Fruit fly (Drosophila melanogaster) whole organism, embryonic: Measurements from ENCODE around the gene Hsp67Ba.

Experiments
- CG10274 ChIP-seq: fragments of 200-800 bp; sonication (Bioruptor generic); optimal IDR thresholded peaks from 3 replicates; lab custom pipeline; 2017; ENCODE audit warnings: missing biosample characterization, mild to moderate bottlenecking, missing genetic modification characterization
- CG11247 ChIP-seq: fragments of 200-800 bp; sonication (Bioruptor generic); IDR thresholded peaks from 2 replicates; pipeline ENCODE4 v1.3.6; 2022; ENCODE audit warnings: missing biosample characterization, missing genetic modification characterization
- CG11695 ChIP-seq: fragments of 200-800 bp; sonication (Bioruptor generic); IDR thresholded peaks from 3 replicates; pipeline ENCODE4 v1.3.6; 2022; ENCODE audit warnings: missing biosample characterization, missing genetic modification characterization
- CG12219 ChIP-seq: fragments of 200-800 bp; sonication (Bioruptor generic); optimal IDR thresholded peaks from 3 replicates; lab custom pipeline; 2018; ENCODE audit warnings: missing biosample characterization, mild to moderate bottlenecking, missing genetic modification characterization
- CG14441 ChIP-seq: fragments of 200-800 bp; sonication (Bioruptor generic); IDR thresholded peaks from 2 replicates; pipeline ENCODE4 v1.3.6; 2022; ENCODE audit warnings: missing biosample characterization, missing genetic modification characterization
- CG18764 ChIP-seq: fragments of 200-800 bp; sonication (Bioruptor generic); optimal IDR thresholded peaks from 3 replicates; lab custom pipeline; 2016; ENCODE audit warnings: missing biosample characterization, missing genetic modification characterization
- CG2712 ChIP-seq: fragments of 200-800 bp; optimal IDR thresholded peaks from 3 replicates; lab custom pipeline; 2019; ENCODE audit warnings: missing biosample characterization, mild to moderate bottlenecking, missing genetic modification characterization, moderate library complexity
- CG32532 ChIP-seq: fragments of 200-800 bp; sonication (Bioruptor generic); IDR thresholded peaks from 2 replicates; pipeline ENCODE4 v1.3.6; 2022; ENCODE audit warnings: missing biosample characterization, missing genetic modification characterization
- CG3281 ChIP-seq: fragments of 200-800 bp; sonication (Bioruptor generic); optimal IDR thresholded peaks from 3 replicates; lab custom pipeline; 2017; ENCODE audit warnings: missing biosample characterization, mild to moderate bottlenecking, missing genetic modification characterization
- CG4820 ChIP-seq: fragments of 200-800 bp; sonication (Bioruptor generic); optimal IDR thresholded peaks from 3 replicates; lab custom pipeline; 2016; ENCODE audit warnings: missing biosample characterization, missing genetic modification characterization
- CG5180 ChIP-seq: fragments of 200-800 bp; sonication (Bioruptor generic); optimal IDR thresholded peaks from 3 replicates; lab custom pipeline; 2017; ENCODE audit warnings: missing biosample characterization, missing genetic modification characterization, mild to moderate bottlenecking, moderate library complexity, missing genetic modification reagents
- CG6175 ChIP-seq: fragments of 200-800 bp; sonication (Bioruptor generic); IDR thresholded peaks from 3 replicates; pipeline ENCODE4 v1.3.6; 2022; ENCODE audit warnings: missing biosample characterization, missing genetic modification characterization
- CG7357 ChIP-seq: fragments of 200-800 bp; sonication (Bioruptor generic); IDR thresholded peaks from 3 replicates; pipeline ENCODE4 v1.3.6; 2022; ENCODE audit warnings: missing biosample characterization, missing genetic modification characterization
- CG7928 ChIP-seq: fragments of 200-800 bp; sonication (Bioruptor generic); optimal IDR thresholded peaks from 2 replicates; lab custom pipeline; 2017; ENCODE audit warnings: missing biosample characterization, mild to moderate bottlenecking, missing genetic modification characterization
- CG9727 ChIP-seq: fragments of 200-800 bp; sonication (Bioruptor generic); optimal IDR thresholded peaks from 3 replicates; lab custom pipeline; 2017; ENCODE audit warnings: missing biosample characterization, mild to moderate bottlenecking, missing genetic modification characterization
- CkIIα-i1 ChIP-seq: fragments of 200-800 bp; sonication (Bioruptor generic); IDR thresholded peaks from 2 replicates; pipeline ENCODE4 v1.3.6; 2022; ENCODE audit warnings: missing biosample characterization, missing genetic modification characterization
- Dip2 ChIP-seq: fragments of 200-800 bp; sonication (Bioruptor generic); IDR thresholded peaks from 2 replicates; pipeline ENCODE4 v1.3.6; 2022; ENCODE audit warnings: missing biosample characterization, missing genetic modification characterization
- Drgx ChIP-seq: fragments of 200-800 bp; sonication (Bioruptor generic); IDR thresholded peaks from 2 replicates; pipeline ENCODE4 v1.3.6; 2022; ENCODE audit warnings: missing biosample characterization, missing genetic modification characterization
- E2f1 ChIP-seq: fragments of 200-800 bp; sonication (Bioruptor generic); IDR thresholded peaks from 2 replicates; pipeline ENCODE4 v1.3.6; 2022; ENCODE audit warnings: missing biosample characterization, missing genetic modification characterization
- HLHmδ ChIP-seq: fragments of 200-800 bp; sonication (Bioruptor generic); optimal IDR thresholded peaks from 2 replicates; lab custom pipeline; 2018; ENCODE audit warnings: missing biosample characterization, mild to moderate bottlenecking, missing genetic modification characterization, moderate library complexity
- Hey ChIP-seq: fragments of 200-800 bp; sonication (Bioruptor generic); optimal IDR thresholded peaks from 3 replicates; lab custom pipeline; 2018; ENCODE audit warnings: missing biosample characterization, mild to moderate bottlenecking, missing genetic modification characterization
- Meics ChIP-seq: fragments of 200-800 bp; sonication (Bioruptor generic); optimal IDR thresholded peaks from 2 replicates; lab custom pipeline; 2017; ENCODE audit warnings: missing biosample characterization, mild to moderate bottlenecking, missing genetic modification characterization
- NC2β ChIP-seq: fragments of 200-800 bp; sonication (Bioruptor generic); optimal IDR thresholded peaks from 2 replicates; lab custom pipeline; 2016; ENCODE audit warnings: missing biosample characterization, missing genetic modification characterization
- Nf-YA ChIP-seq: fragments of 200-800 bp; sonication (Bioruptor generic); IDR thresholded peaks from 2 replicates; pipeline ENCODE4 v1.3.6; 2022; ENCODE audit warnings: missing biosample characterization, missing genetic modification characterization
- Opbp ChIP-seq: fragments of 200-800 bp; sonication (Bioruptor generic); IDR thresholded peaks from 3 replicates; pipeline ENCODE4 v1.3.6; 2022; ENCODE audit warnings: missing biosample characterization, missing genetic modification characterization; ENCODE audit not compliant: partially characterized antibody
- PHDP ChIP-seq: fragments of 200-800 bp; sonication (Bioruptor generic); optimal IDR thresholded peaks from 3 replicates; lab custom pipeline; 2018; ENCODE audit warnings: missing biosample characterization, mild to moderate bottlenecking, missing genetic modification characterization, moderate library complexity
- Poxn ChIP-seq: fragments of 200-800 bp; sonication (Bioruptor generic); IDR thresholded peaks from 2 replicates; pipeline ENCODE4 v1.3.6; 2022; ENCODE audit warnings: missing biosample characterization, missing genetic modification characterization
- Rfx ChIP-seq: fragments of 200-800 bp; sonication (Bioruptor generic); IDR thresholded peaks from 2 replicates; pipeline ENCODE4 v1.3.6; 2022; ENCODE audit warnings: missing biosample characterization, missing genetic modification characterization
- Scr ChIP-seq: fragments of 200-800 bp; sonication (Bioruptor generic); IDR thresholded peaks from 2 replicates; pipeline ENCODE4 v1.3.6; 2022; ENCODE audit warnings: missing biosample characterization, missing genetic modification characterization; ENCODE audit not compliant: partially characterized antibody
- Six4 ChIP-seq: fragments of 200-800 bp; sonication (Bioruptor generic); optimal IDR thresholded peaks from 2 replicates; lab custom pipeline; 2016; ENCODE audit warnings: missing biosample characterization, missing genetic modification characterization
- Sry-β ChIP-seq: fragments of 200-800 bp; sonication (Bioruptor generic); optimal IDR thresholded peaks from 2 replicates; lab custom pipeline; 2018; ENCODE audit warnings: missing biosample characterization, mild to moderate bottlenecking, missing genetic modification characterization, moderate library complexity
- Trl ChIP-seq, 3 experiments: fragments of >200 bp in 2 of 3; fragments of 200-800 bp in 1 of 3; sonication (Bioruptor generic) in 1 of 3; optimal IDR thresholded peaks; 2 replicates in 1 of 3; 3 replicates in 2 of 3; lab custom pipeline; 2016 to 2017; ENCODE audit warnings: missing biosample characterization in 1 of 3, missing genetic modification characterization in 1 of 3
- bcd ChIP-seq: fragments of 200-800 bp; sonication (Bioruptor generic); optimal IDR thresholded peaks from 2 replicates; lab custom pipeline; 2017; ENCODE audit warnings: missing biosample characterization, mild to moderate bottlenecking, missing genetic modification characterization
- chinmo ChIP-seq: fragments of 200-800 bp; sonication (Bioruptor generic); IDR thresholded peaks from 4 replicates; pipeline ENCODE4 v1.3.6; 2022; ENCODE audit warnings: missing biosample characterization, missing genetic modification characterization; ENCODE audit not compliant: partially characterized antibody
- crc ChIP-seq: fragments of 200-800 bp; sonication (Bioruptor generic); optimal IDR thresholded peaks from 2 replicates; lab custom pipeline; 2016; ENCODE audit warnings: missing biosample characterization, missing genetic modification characterization
- dan ChIP-seq: fragments of 200-800 bp; sonication (Bioruptor generic); IDR thresholded peaks from 2 replicates; pipeline ENCODE4 v1.3.6; 2022; ENCODE audit warnings: missing biosample characterization, missing genetic modification characterization
- dmrt99B ChIP-seq: fragments of 200-800 bp; sonication (Bioruptor generic); optimal IDR thresholded peaks from 2 replicates; lab custom pipeline; 2018; ENCODE audit warnings: missing biosample characterization, mild to moderate bottlenecking, missing genetic modification characterization, moderate library complexity
- dysf ChIP-seq: fragments of 200-800 bp; sonication (Bioruptor generic); IDR thresholded peaks from 3 replicates; pipeline ENCODE4 v1.3.6; 2022; ENCODE audit warnings: missing biosample characterization, missing genetic modification characterization
- en ChIP-seq: fragments of 200-800 bp; sonication (Bioruptor generic); optimal IDR thresholded peaks from 2 replicates; lab custom pipeline; 2016; ENCODE audit warnings: missing biosample characterization, missing genetic modification characterization
- eve ChIP-seq, 2 experiments: fragments of >200 bp; optimal IDR thresholded peaks; 2 replicates each; lab custom pipeline; 2017; ENCODE audit warnings: missing biosample characterization in 2 of 2, missing genetic modification characterization in 2 of 2
- gem ChIP-seq: fragments of 200-800 bp; sonication (Bioruptor generic); optimal IDR thresholded peaks from 2 replicates; lab custom pipeline; 2019; ENCODE audit warnings: missing biosample characterization, mild to moderate bottlenecking, missing genetic modification characterization, moderate library complexity
- inv ChIP-seq: fragments of 200-800 bp; sonication (Bioruptor generic); IDR thresholded peaks from 2 replicates; pipeline ENCODE4 v1.3.6; 2022; ENCODE audit warnings: missing biosample characterization, missing genetic modification characterization; ENCODE audit not compliant: partially characterized antibody
- otp ChIP-seq: fragments of 200-800 bp; sonication (Bioruptor generic); IDR thresholded peaks from 3 replicates; pipeline ENCODE4, ENCODE4 v1.3.6; 2022; ENCODE audit warnings: missing biosample characterization, missing genetic modification characterization
- pfk ChIP-seq: fragments of 200-800 bp; sonication (Bioruptor generic); optimal IDR thresholded peaks from 2 replicates; lab custom pipeline; 2018; ENCODE audit warnings: missing biosample characterization, mild to moderate bottlenecking, missing genetic modification characterization, moderate library complexity
- pnt ChIP-seq: fragments of 200-800 bp; sonication (Bioruptor generic); optimal IDR thresholded peaks from 3 replicates; lab custom pipeline; 2016; ENCODE audit warnings: missing biosample characterization, missing genetic modification characterization
- row ChIP-seq: fragments of 200-800 bp; sonication (Bioruptor generic); IDR thresholded peaks from 3 replicates; pipeline ENCODE4 v1.3.6; 2022; ENCODE audit warnings: missing biosample characterization, missing genetic modification characterization
- sd ChIP-seq: fragments of 200-800 bp; sonication (Bioruptor generic); optimal IDR thresholded peaks from 3 replicates; lab custom pipeline; 2018; ENCODE audit warnings: missing biosample characterization, mild to moderate bottlenecking, missing genetic modification characterization, moderate library complexity
- slbo ChIP-seq: fragments of 200-800 bp; sonication (Bioruptor generic); IDR thresholded peaks from 2 replicates; pipeline ENCODE4 v1.3.6; 2022; ENCODE audit warnings: missing biosample characterization, missing genetic modification characterization
- sug ChIP-seq: fragments of 200-800 bp; optimal IDR thresholded peaks from 2 replicates; lab custom pipeline; 2019; ENCODE audit warnings: missing biosample characterization, mild to moderate bottlenecking, missing genetic modification characterization, moderate library complexity
- tgo ChIP-seq: fragments of 200-800 bp; sonication (Bioruptor generic); IDR thresholded peaks from 3 replicates; pipeline ENCODE4 v1.3.6; 2022; ENCODE audit warnings: missing biosample characterization, missing genetic modification characterization
- tx ChIP-seq: fragments of 200-800 bp; sonication (Bioruptor generic); optimal IDR thresholded peaks from 2 replicates; lab custom pipeline; 2016; ENCODE audit warnings: missing biosample characterization, missing genetic modification characterization

Gene Hsp67Ba

dm6 chr3L:9398435-9398981, 19.2 kb upstream of the Hsp67Ba start (continued):
- TF ChIP-seq CG5180 (GFP tag; lab: Kevin White, UChicago) (peak; percentile 18), dysf (peak; percentile 40; the same call in 1 of the 3 replicates), bcd (GFP tag; lab: Kevin White, UChicago) (peak; percentile 15), CG10274 (GFP tag; lab: Kevin White, UChicago) (peak; percentile 35), otp (GFP tag; lab: Robert Waterston, UW) (0 out of 3 replicates have a peak, but pooled peaks have one; percentile 38), CG14441 (GFP tag; lab: Robert Waterston, UW) (0 out of 2 replicates have a peak, but pooled peaks have one; percentile 8), CG11247 (0 out of 2 replicates have a peak, but pooled peaks have one; percentile 11), Trl (optimal IDR thresholded peaks at IDR 0.05; lab: Kevin White, UChicago) (peak; percentile 14 to 17), Trl (GFP tag; optimal IDR thresholded peaks at IDR 0.05; lab: Kevin White, UChicago) (no peak), CG12219 (no peak), slbo (GFP tag; lab: Robert Waterston, UW) (0 out of 2 replicates have a peak, but pooled peaks have one; percentile 20), Meics (no peak), row (GFP tag; lab: Robert Waterston, UW) (peak; percentile 59), Drgx (GFP tag; lab: Robert Waterston, UW) (peak; percentile 42; the same call in 1 of the 2 replicates), CG6175 (GFP tag; lab: Robert Waterston, UW) (peak; percentile 38; the same call in 1 of the 3 replicates), sug (peak; percentile 30), Scr (GFP tag; lab: Robert Waterston, UW) (no peak), CG7357 (GFP tag; lab: Robert Waterston, UW) (peak; percentile 39; the same call in 1 of the 3 replicates), dmrt99B (tag; lab: Kevin White, UChicago) (peak; percentile 9), CG9727 (GFP tag; lab: Kevin White, UChicago) (peak; percentile 6), gem (tag; lab: Kevin White, UChicago) (peak; percentile 24), CG2712 (tag; lab: Kevin White, UChicago) (peak; percentile 12), en (GFP tag; lab: Kevin White, UChicago) (no peak), PHDP (tag; lab: Kevin White, UChicago) (no peak), Opbp (0 out of 3 replicates have a peak, but pooled peaks have one; percentile 13), sd (tag; lab: Kevin White, UChicago) (peak; percentile 30), CG3281 (no peak)

- TF ChIP-seq chinmo, result 0 out of 4 replicates have a peak, but pooled peaks have one; percentile 48
- 0 out of 2 replicates have a peak, but pooled peaks have one; percentile 1 for TF ChIP-seq Rfx (GFP tag; lab: Robert Waterston, UW)
- TF ChIP-seq Dip2, result no peak
- TF ChIP-seq crc (GFP tag; lab: Kevin White, UChicago), result no peak
- TF ChIP-seq HLHmδ (GFP tag; lab: Kevin White, UChicago), result no peak
- peak in 1 of 2 experiments; percentile 64 for TF ChIP-seq eve (GFP tag; optimal IDR thresholded peaks at IDR 0.05; lab: Kevin White, UChicago)
- TF ChIP-seq Nf-YA, result no peak
- no peak for TF ChIP-seq inv
- TF ChIP-seq CG4820, result no peak
- TF ChIP-seq CG11695 (GFP tag; lab: Robert Waterston, UW), result no peak
- no peak for TF ChIP-seq pnt (GFP tag; lab: Kevin White, UChicago)
- TF ChIP-seq pfk (GFP tag; lab: Kevin White, UChicago), result no peak
- TF ChIP-seq Poxn (GFP tag; lab: Robert Waterston, UW), result no peak
- no peak for TF ChIP-seq CkIIα-i1 (GFP tag; lab: Robert Waterston, UW)
- TF ChIP-seq CG7928, result no peak
- TF ChIP-seq CG18764 (GFP tag; lab: Kevin White, UChicago), result no peak
- TF ChIP-seq E2f1 (GFP tag; lab: Robert Waterston, UW), result no peak
- TF ChIP-seq tgo (GFP tag; lab: Robert Waterston, UW), result no peak
- TF ChIP-seq Hey (tag; lab: Kevin White, UChicago), result no peak
- TF ChIP-seq Six4 (GFP tag; lab: Kevin White, UChicago), result no peak
- TF ChIP-seq CG32532 (GFP tag; lab: Robert Waterston, UW), result no peak
- TF ChIP-seq Sry-β (GFP tag; lab: Kevin White, UChicago), result no peak
- TF ChIP-seq tx (GFP tag; lab: Kevin White, UChicago), result no peak
- TF ChIP-seq dan (GFP tag; lab: Robert Waterston, UW), result no peak
- no peak for TF ChIP-seq NC2β (GFP tag; lab: Kevin White, UChicago)
These were observed 18.7 kb upstream of the Hsp67Ba start for dm6 chr3L:9398028-9398427.
